Fruit fly (Drosophila melanogaster): Measurements from ENCODE around the gene CG15482.

Gene CG15482

dm6 chr2L:13258702-13259101 lies 47.1 kb upstream of the CG15482 start (continued):
- TF ChIP-seq Dll (GFP tag; IDR thresholded peaks at IDR 0.05; ENCODE audit: partially characterized antibody), result no peak
- peak; percentile 62 for TF ChIP-seq unpg (GFP tag; optimal IDR thresholded peaks at IDR 0.05)
- no peak for TF ChIP-seq esg (GFP tag; conservative IDR thresholded peaks at IDR 0.05)
- TF ChIP-seq Med (GFP tag), result peak; percentile 59
- no peak for TF ChIP-seq Stat92E (GFP tag; optimal IDR thresholded peaks at IDR 0.05)
- TF ChIP-seq H2.0 (GFP tag; IDR thresholded peaks at IDR 0.05), result 0 out of 2 replicates have a peak, but pooled peaks have one; percentile 22
- TF ChIP-seq bsh (GFP tag; optimal IDR thresholded peaks at IDR 0.05), result peak in 1 of 2 experiments; percentile 52
- TF ChIP-seq CG18011 (GFP tag; optimal IDR thresholded peaks at IDR 0.05), result no peak
- TF ChIP-seq sens (GFP tag), result peak; percentile 69
- TF ChIP-seq al (GFP tag; IDR thresholded peaks at IDR 0.05), result peak; percentile 25; the same call in 1 of the 2 replicates
- no peak for TF ChIP-seq Nf-YA (GFP tag; IDR thresholded peaks at IDR 0.05)
- peak; percentile 36; the same call in 1 of the 2 replicates for TF ChIP-seq CG6689 (GFP tag; IDR thresholded peaks at IDR 0.05)
- TF ChIP-seq tap (tag; optimal IDR thresholded peaks at IDR 0.05), result peak; percentile 43
- peak; percentile 18 for TF ChIP-seq CG4424 (GFP tag; optimal IDR thresholded peaks at IDR 0.05)
- no peak for TF ChIP-seq CG7556 (GFP tag; optimal IDR thresholded peaks at IDR 0.05)
- TF ChIP-seq sqz (GFP tag; optimal IDR thresholded peaks at IDR 0.05), result no peak
- TF ChIP-seq CG32532 (GFP tag; IDR thresholded peaks at IDR 0.05), result peak; percentile 40; the same call in 1 of the 2 replicates
- TF ChIP-seq CG8359 (GFP tag; optimal IDR thresholded peaks at IDR 0.05; ENCODE audit: borderline replicate concordance), result no peak
- no peak for TF ChIP-seq CG2875 (GFP tag; optimal IDR thresholded peaks at IDR 0.05)
- TF ChIP-seq CG4820 (GFP tag; optimal IDR thresholded peaks at IDR 0.05), result no peak
- TF ChIP-seq Drgx (GFP tag; IDR thresholded peaks at IDR 0.05), result peak; percentile 53; the same call in 1 of the 2 replicates
- TF ChIP-seq CG6254 (GFP tag; optimal IDR thresholded peaks at IDR 0.05), result peak; percentile 3
- no peak for TF ChIP-seq Camta (GFP tag; optimal IDR thresholded peaks at IDR 0.05)
- TF ChIP-seq Dref (GFP tag; IDR thresholded peaks at IDR 0.05), result no peak
- TF ChIP-seq dimm (GFP tag; IDR thresholded peaks at IDR 0.05), result no peak
- no peak for TF ChIP-seq MTF-1 (GFP tag; optimal IDR thresholded peaks at IDR 0.05; ENCODE audit: borderline replicate concordance)
- TF ChIP-seq GATAe (GFP tag; conservative IDR thresholded peaks at IDR 0.05), result no peak
- TF ChIP-seq Hmr (GFP tag; optimal IDR thresholded peaks at IDR 0.05), result peak; percentile 8
- TF ChIP-seq CG17328 (GFP tag; IDR thresholded peaks at IDR 0.05), result no peak
- TF ChIP-seq Atf6 (GFP tag; IDR thresholded peaks at IDR 0.05), result no peak
- no peak for TF ChIP-seq luna (GFP tag; optimal IDR thresholded peaks at IDR 0.05)
- TF ChIP-seq CG18599 (GFP tag; optimal IDR thresholded peaks at IDR 0.05), result peak; percentile 20
- TF ChIP-seq Dek (tag; optimal IDR thresholded peaks at IDR 0.05), result no peak
- TF ChIP-seq CG8388 (GFP tag; optimal IDR thresholded peaks at IDR 0.05), result no peak
- TF ChIP-seq HHEX (GFP tag; optimal IDR thresholded peaks at IDR 0.05), result peak; percentile 30
- no peak for TF ChIP-seq CkIIα-i1 (GFP tag; IDR thresholded peaks at IDR 0.05)
- peak; percentile 2 for TF ChIP-seq CG2120 (GFP tag; optimal IDR thresholded peaks at IDR 0.05)
- TF ChIP-seq ci (GFP tag; IDR thresholded peaks at IDR 0.05), result peak; percentile 51; the same call in 2 of the 3 replicates
- no peak for TF ChIP-seq D (optimal IDR thresholded peaks at IDR 0.05)
- TF ChIP-seq D (GFP tag; optimal IDR thresholded peaks at IDR 0.05), result no peak
- peak; percentile 14 for TF ChIP-seq CG9817 (tag; optimal IDR thresholded peaks at IDR 0.05)
- peak; percentile 7 for TF ChIP-seq Asciz (GFP tag; optimal IDR thresholded peaks at IDR 0.05)
- TF ChIP-seq CoRest (tag; optimal IDR thresholded peaks at IDR 0.05), result no peak
- no peak for TF ChIP-seq tgo (GFP tag; IDR thresholded peaks at IDR 0.05)
- TF ChIP-seq vnd (GFP tag; IDR thresholded peaks at IDR 0.05; ENCODE audit: partially characterized antibody), result no peak
- TF ChIP-seq CG14014 (GFP tag; IDR thresholded peaks at IDR 0.05), result 0 out of 2 replicates have a peak, but pooled peaks have one; percentile 23
- TF ChIP-seq Adf1 (GFP tag; IDR thresholded peaks at IDR 0.05), result no peak
- no peak for TF ChIP-seq Hr39 (optimal IDR thresholded peaks at IDR 0.05)
- TF ChIP-seq Blimp-1 (GFP tag; optimal IDR thresholded peaks at IDR 0.05), result peak; percentile 52
- no peak for TF ChIP-seq Rx (GFP tag; IDR thresholded peaks at IDR 0.05)
- peak; percentile 47 for TF ChIP-seq CG12219 (GFP tag; optimal IDR thresholded peaks at IDR 0.05)

Data from whole organism, embryonic.